Fruit fly (Drosophila melanogaster): Measurements from ENCODE around the gene mah.

Gene mah

DNA sequence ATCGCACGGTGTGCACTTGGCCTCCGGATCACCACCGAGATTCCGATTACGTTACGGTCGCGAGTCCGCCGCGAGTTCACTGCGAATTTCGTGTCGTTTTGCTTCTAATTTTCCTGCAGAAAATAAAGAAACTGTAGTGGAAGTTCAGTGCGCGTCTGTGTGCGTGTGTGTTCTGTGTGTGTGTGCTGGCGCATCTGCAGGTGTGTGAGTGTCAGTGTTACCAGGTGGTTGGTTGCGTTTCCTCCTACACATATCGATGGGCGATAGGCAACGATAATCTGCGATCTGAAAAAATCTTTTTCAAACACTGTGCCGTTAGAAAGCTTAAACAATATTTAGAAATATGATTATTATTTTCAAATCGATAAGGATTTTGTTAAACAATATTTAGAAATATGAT lies 9.4 kb upstream of the mah start, which contains the start of gene Osbp (continued):
- TF ChIP-seq CG12299 (tag; optimal IDR thresholded peaks at IDR 0.05) = no peak
- TF ChIP-seq CG14965 (GFP tag; optimal IDR thresholded peaks at IDR 0.05; ENCODE audit: borderline replicate concordance) = no peak
- TF ChIP-seq Atf6 (GFP tag; IDR thresholded peaks at IDR 0.05) = no peak
- TF ChIP-seq Bgb (GFP tag; IDR thresholded peaks at IDR 0.05; ENCODE audit: partially characterized antibody) = peak; percentile 77
- peak; percentile 32 for TF ChIP-seq NfI (GFP tag; optimal IDR thresholded peaks at IDR 0.05)
- no peak for TF ChIP-seq Lpt (GFP tag; optimal IDR thresholded peaks at IDR 0.05)
- no peak for TF ChIP-seq CG18619 (GFP tag; optimal IDR thresholded peaks at IDR 0.05)
- peak; percentile 45 for TF ChIP-seq unc-4 (GFP tag; IDR thresholded peaks at IDR 0.05; ENCODE audit: partially characterized antibody)
- TF ChIP-seq CG6765 (GFP tag; optimal IDR thresholded peaks at IDR 0.05) = no peak
- no peak for TF ChIP-seq CG11085 (GFP tag; IDR thresholded peaks at IDR 0.05)
- peak; percentile 46; the same call in 1 of the 3 replicates for TF ChIP-seq Doc3 (GFP tag; IDR thresholded peaks at IDR 0.05; ENCODE audit: partially characterized antibody)
- no peak for TF ChIP-seq CG33213 (GFP tag; optimal IDR thresholded peaks at IDR 0.05)
- peak; percentile 94 for TF ChIP-seq Dref (GFP tag; IDR thresholded peaks at IDR 0.05)
- no peak for TF ChIP-seq CG10431 (GFP tag; optimal IDR thresholded peaks at IDR 0.05)
- no peak for TF ChIP-seq disco-r (GFP tag; optimal IDR thresholded peaks at IDR 0.05)
- peak; percentile 94 for TF ChIP-seq MESR4 (GFP tag; optimal IDR thresholded peaks at IDR 0.05)
- TF ChIP-seq Sry-β (GFP tag; optimal IDR thresholded peaks at IDR 0.05) = no peak
- TF ChIP-seq CG6813 (GFP tag; optimal IDR thresholded peaks at IDR 0.05) = no peak
- no peak for TF ChIP-seq CG30403 (GFP tag; optimal IDR thresholded peaks at IDR 0.05)
- no peak for TF ChIP-seq otp (GFP tag; IDR thresholded peaks at IDR 0.05)
- no peak for TF ChIP-seq h (optimal IDR thresholded peaks at IDR 0.05)
- TF ChIP-seq p53 (GFP tag; optimal IDR thresholded peaks at IDR 0.05) = no peak
- peak; percentile 29; the same call in 1 of the 2 replicates for TF ChIP-seq nerfin-2 (GFP tag; IDR thresholded peaks at IDR 0.05; ENCODE audit: partially characterized antibody)
- no peak for TF ChIP-seq chn (GFP tag; optimal IDR thresholded peaks at IDR 0.05)
- no peak for TF ChIP-seq CG32772 (GFP tag; IDR thresholded peaks at IDR 0.05)
- TF ChIP-seq psq (GFP tag; optimal IDR thresholded peaks at IDR 0.05) = no peak
- TF ChIP-seq CG6854 (GFP tag; optimal IDR thresholded peaks at IDR 0.05) = no peak
- no peak for TF ChIP-seq Meics (GFP tag; optimal IDR thresholded peaks at IDR 0.05)
- no peak for TF ChIP-seq br (optimal IDR thresholded peaks at IDR 0.05)
- no peak for TF ChIP-seq CG2120 (GFP tag; optimal IDR thresholded peaks at IDR 0.05)
- TF ChIP-seq CG7786 (GFP tag; optimal IDR thresholded peaks at IDR 0.05) = no peak
- TF ChIP-seq CG17385 (GFP tag; optimal IDR thresholded peaks at IDR 0.05) = no peak
- no peak for TF ChIP-seq CG4820 (GFP tag; optimal IDR thresholded peaks at IDR 0.05)
- peak; percentile 57 for TF ChIP-seq Scr (GFP tag; IDR thresholded peaks at IDR 0.05; ENCODE audit: partially characterized antibody)
- peak; percentile 17 for TF ChIP-seq kah (GFP tag; optimal IDR thresholded peaks at IDR 0.05)
- no peak for TF ChIP-seq sr (GFP tag; IDR thresholded peaks at IDR 0.05)
- TF ChIP-seq en (GFP tag; optimal IDR thresholded peaks at IDR 0.05) = no peak
- peak; percentile 34 for TF ChIP-seq sug (tag; optimal IDR thresholded peaks at IDR 0.05)
- peak; percentile 36 for TF ChIP-seq CG17829 (tag; optimal IDR thresholded peaks at IDR 0.05)
- no peak for TF ChIP-seq bowl (GFP tag; IDR thresholded peaks at IDR 0.05)
- no peak for TF ChIP-seq CG12219 (GFP tag; optimal IDR thresholded peaks at IDR 0.05)
- no peak for TF ChIP-seq CG1792 (GFP tag; optimal IDR thresholded peaks at IDR 0.05)
- no peak for TF ChIP-seq Hey (tag; optimal IDR thresholded peaks at IDR 0.05)
- TF ChIP-seq Hmr (GFP tag; optimal IDR thresholded peaks at IDR 0.05) = no peak
- peak in 1 of 2 experiments; percentile 33 for TF ChIP-seq crp (GFP tag; optimal IDR thresholded peaks at IDR 0.05)
- TF ChIP-seq cato (GFP tag; optimal IDR thresholded peaks at IDR 0.05; ENCODE audit: borderline replicate concordance) = no peak
- TF ChIP-seq B-H1 (GFP tag; IDR thresholded peaks at IDR 0.05) = no peak
- TF ChIP-seq HmgZ (tag; optimal IDR thresholded peaks at IDR 0.05) = peak; percentile 76
- no peak for TF ChIP-seq Trl (optimal IDR thresholded peaks at IDR 0.05)
- no peak for TF ChIP-seq Trl (GFP tag; optimal IDR thresholded peaks at IDR 0.05)
- no peak for TF ChIP-seq NFAT (GFP tag; IDR thresholded peaks at IDR 0.05)
- no peak for TF ChIP-seq CG13894 (tag; optimal IDR thresholded peaks at IDR 0.05)

Data from whole organism, embryonic.